Worm (Caenorhabditis elegans) whole organism, young adult: ENCODE data around the gene Y38F2AR.12.

Source experiments
- snpc-3.4 ChIP-seq: sonication (generic microtip); optimal IDR thresholded peaks from 2 replicates; lab custom pipeline; 2017; ENCODE audit warnings: missing genetic modification characterization, mild to moderate bottlenecking, missing compliant biosample characterization, antibody characterized with exemption, moderate library complexity, missing genotype, missing genetic modification reagents
- snpc-4 ChIP-seq, 5 experiments: fragments of 150-350 bp in 1 of 5; sonication (generic microtip) in 4 of 5; optimal IDR thresholded peaks; 2 replicates each; lab custom pipeline; 2014 to 2018; ENCODE audit warnings: missing genetic modification characterization in 5 of 5, missing biosample characterization in 3 of 5, antibody characterized with exemption in 2 of 5, mild to moderate bottlenecking in 2 of 5, missing compliant biosample characterization in 2 of 5, missing genotype in 2 of 5, moderate library complexity in 2 of 5, missing genetic modification reagents in 1 of 5

DNA sequence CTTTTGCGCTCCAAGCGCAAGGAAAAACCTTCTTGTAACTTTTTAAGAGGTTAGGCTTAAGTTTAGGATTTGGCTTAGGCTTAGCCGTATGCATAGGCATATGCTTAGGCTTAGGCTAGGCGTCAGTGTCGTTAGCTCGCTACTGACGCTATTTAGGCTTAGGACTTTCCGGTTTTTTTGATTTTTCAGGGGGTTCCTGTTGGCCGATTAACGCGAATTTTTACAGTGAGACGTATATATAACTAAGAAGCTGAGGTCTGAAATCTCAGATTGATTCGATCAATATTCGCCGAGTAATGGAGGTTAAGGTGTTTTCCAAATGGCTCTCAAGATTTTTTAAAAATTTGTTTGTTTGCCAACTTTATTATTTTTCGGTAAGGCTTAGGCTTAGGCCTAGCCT is 4.5 kb downstream of the Y38F2AR.12 start:
- TF ChIP-seq snpc-3.4 (tag; lab: Kevin White, UChicago): no peak
- no peak for TF ChIP-seq snpc-4 (GFP tag; optimal IDR thresholded peaks at IDR 0.05; lab: Kevin White, UChicago)
- TF ChIP-seq snpc-4 (tag; optimal IDR thresholded peaks at IDR 0.05; lab: Kevin White, UChicago): no peak
